Fruit fly (Drosophila melanogaster) whole organism, wandering third instar larva: ENCODE results near the gene Lk.

ENCODE experiments used
- Abd-B ChIP-seq: fragments of >200 bp; optimal IDR thresholded peaks from 2 replicates; lab custom pipeline; 2017; ENCODE audit warnings: missing biosample characterization, missing genetic modification characterization
- HLH106 ChIP-seq: fragments of 200-800 bp; optimal IDR thresholded peaks from 3 replicates; lab custom pipeline; 2019; ENCODE audit warnings: missing biosample characterization, mild to moderate bottlenecking, missing genetic modification characterization, moderate library complexity
- Sp1 ChIP-seq: fragments of 200-800 bp; sonication (Bioruptor generic); optimal IDR thresholded peaks from 3 replicates; lab custom pipeline; 2019; ENCODE audit warnings: missing biosample characterization, mild to moderate bottlenecking, missing genetic modification characterization, moderate library complexity
- br ChIP-seq: fragments of 200-800 bp; sonication (Bioruptor generic); optimal IDR thresholded peaks from 2 replicates; lab custom pipeline; 2016; ENCODE audit warnings: missing biosample characterization, missing genetic modification characterization
- brk ChIP-seq: fragments of 200-800 bp; sonication (Bioruptor generic); optimal IDR thresholded peaks from 2 replicates; lab custom pipeline; 2016; ENCODE audit warnings: missing biosample characterization, mild to moderate bottlenecking, missing genetic modification characterization
- dl ChIP-seq, 2 experiments: fragments of 175-275, 200-275 bp in 1 of 2; fragments of 200-275 bp in 1 of 2; sonication (Bioruptor generic); optimal IDR thresholded peaks; lab custom pipeline; 2018; ENCODE audit warnings: mild to moderate bottlenecking in 2 of 2, missing biosample characterization in 2 of 2, missing genetic modification characterization in 2 of 2, moderate library complexity in 2 of 2; ENCODE audit not compliant: partially characterized antibody in 2 of 2, insufficient read depth in 1 of 2
- dmrt93B ChIP-seq: fragments of 200-800 bp; sonication (Bioruptor generic); optimal IDR thresholded peaks from 2 replicates; lab custom pipeline; 2018; ENCODE audit warnings: missing biosample characterization, mild to moderate bottlenecking, missing genetic modification characterization
- psq ChIP-seq: fragments of 200-800 bp; sonication (Bioruptor generic); optimal IDR thresholded peaks from 3 replicates; lab custom pipeline; 2017; ENCODE audit warnings: missing biosample characterization, mild to moderate bottlenecking, missing genetic modification characterization, moderate library complexity

- TF ChIP-seq dl (GFP tag; optimal IDR thresholded peaks at IDR 0.05; lab: Kevin White, UChicago; ENCODE audit: insufficient read depth in 1 of 2, partially characterized antibody in 2 of 2) (no peak), psq (no peak), HLH106 (tag; lab: Kevin White, UChicago) (no peak), br (GFP tag; lab: Kevin White, UChicago) (no peak), dmrt93B (GFP tag; lab: Kevin White, UChicago) (no peak), Sp1 (GFP tag; lab: Kevin White, UChicago) (no peak), brk (GFP tag; lab: Kevin White, UChicago) (no peak), Abd-B (no peak)
Observed at dm6 chr3L:14607620-14608019, 47.1 kb upstream of the Lk start.
